Worm (Caenorhabditis elegans) whole organism, L4 larva: Measurements from ENCODE around the gene srf-3.

Experiments used
- F44E2.7 ChIP-seq: fragments of 200-800 bp; sonication (Bioruptor generic); IDR thresholded peaks from 2 replicates; pipeline ENCODE4 v2.1.2; 2022; ENCODE audit warnings: missing genetic modification characterization, missing compliant biosample characterization
- F49E8.2 ChIP-seq: sonication (generic microtip); optimal IDR thresholded peaks from 2 replicates; lab custom pipeline; 2016; ENCODE audit warnings: missing compliant biosample characterization, mild to moderate bottlenecking, missing genetic modification characterization, borderline replicate concordance
- Y75B8A.6 ChIP-seq: fragments of 200-800 bp; sonication (Bioruptor generic); IDR thresholded peaks from 2 replicates; pipeline ENCODE4 v1.3.6; 2022; ENCODE audit warnings: missing genetic modification reagents, missing genetic modification characterization, missing compliant biosample characterization
- aha-1 ChIP-seq: fragments of 150-350 bp; peaks from one replicate; lab custom pipeline; 2014; ENCODE audit warnings: missing biosample characterization, missing genetic modification characterization
- ama-1 ChIP-seq: fragments of 150-350 bp; optimal IDR thresholded peaks from 2 replicates; lab custom pipeline; 2014; ENCODE audit warnings: inconsistent platforms, mixed read lengths
- ceh-20 ChIP-seq: fragments of 200-800 bp; sonication (Bioruptor generic); IDR thresholded peaks from 2 replicates; pipeline ENCODE4 v1.3.6; 2022; ENCODE audit warnings: missing genetic modification reagents, missing genetic modification characterization, missing compliant biosample characterization
- cey-2 ChIP-seq: sonication (generic microtip); optimal IDR thresholded peaks from 3 replicates; lab custom pipeline; 2017; ENCODE audit warnings: missing genetic modification characterization, mild to moderate bottlenecking, missing compliant biosample characterization, antibody characterized with exemption, borderline replicate concordance; ENCODE audit not compliant: insufficient read depth
- daf-16 ChIP-seq, 3 experiments: sonication (generic microtip); optimal IDR thresholded peaks; 2 replicates each; lab custom pipeline; 2016 to 2017; ENCODE audit warnings: missing genetic modification characterization in 3 of 3, missing genetic modification reagents in 3 of 3, mild to moderate bottlenecking in 2 of 3, missing compliant biosample characterization in 2 of 3, missing biosample characterization in 1 of 3, moderate library complexity in 1 of 3
- dpl-1 ChIP-seq: fragments of 150-350 bp; optimal IDR thresholded peaks from 2 replicates; lab custom pipeline; 2014; ENCODE audit warnings: missing biosample characterization, missing genetic modification reagents, missing genetic modification characterization
- dve-1 ChIP-seq: sonication (generic microtip); optimal IDR thresholded peaks from 2 replicates; lab custom pipeline; 2017; ENCODE audit warnings: antibody characterized with exemption, mild to moderate bottlenecking, missing genetic modification characterization, missing compliant biosample characterization; ENCODE audit not compliant: insufficient read depth
- fkh-10 ChIP-seq: fragments of 150-350 bp; optimal IDR thresholded peaks from 2 replicates; lab custom pipeline; 2014; ENCODE audit warnings: missing biosample characterization, missing genetic modification reagents, missing genetic modification characterization
- hlh-11 ChIP-seq: fragments of 200-800 bp; sonication (Bioruptor generic); optimal IDR thresholded peaks from 2 replicates; lab custom pipeline; 2018; ENCODE audit warnings: mild to moderate bottlenecking, missing genetic modification characterization, missing compliant biosample characterization
- hlh-30 ChIP-seq: sonication (generic microtip); optimal IDR thresholded peaks from 2 replicates; lab custom pipeline; 2017; ENCODE audit warnings: antibody characterized with exemption, mild to moderate bottlenecking, missing genetic modification characterization, missing compliant biosample characterization; ENCODE audit not compliant: insufficient read depth
- hmg-1.1 ChIP-seq: fragments of 200-800 bp; sonication (Bioruptor generic); IDR thresholded peaks from 2 replicates; pipeline ENCODE4 v1.3.6; 2022; ENCODE audit warnings: missing genetic modification reagents, missing genetic modification characterization, missing compliant biosample characterization
- lim-7 ChIP-seq: fragments of 200-800 bp; sonication (Bioruptor generic); IDR thresholded peaks from 2 replicates; pipeline ENCODE4 v1.3.6; 2022; ENCODE audit warnings: missing genetic modification characterization, missing compliant biosample characterization
- lin-15B ChIP-seq: fragments of 150-350 bp; sonication (generic microtip); optimal IDR thresholded peaks from 3 replicates; lab custom pipeline; 2014; ENCODE audit warnings: missing biosample characterization, missing genetic modification characterization
- lir-3 ChIP-seq: sonication (generic microtip); optimal IDR thresholded peaks from 2 replicates; lab custom pipeline; 2016; ENCODE audit warnings: mild to moderate bottlenecking, missing genetic modification characterization, missing compliant biosample characterization
- lsy-2 ChIP-seq, 2 experiments: fragments of 150-350 bp in 1 of 2; sonication (generic microtip) in 1 of 2; optimal IDR thresholded peaks; 2 replicates each; lab custom pipeline; 2014 to 2017; ENCODE audit warnings: missing biosample characterization in 2 of 2, missing genetic modification characterization in 2 of 2
- mes-2 ChIP-seq: sonication (generic microtip); optimal IDR thresholded peaks from 2 replicates; lab custom pipeline; 2016; ENCODE audit warnings: missing genotype, mild to moderate bottlenecking, missing genetic modification characterization, missing compliant biosample characterization; ENCODE audit not compliant: poor library complexity, severe bottlenecking
- nhr-102 ChIP-seq: sonication (generic microtip); optimal IDR thresholded peaks from 2 replicates; lab custom pipeline; 2016; ENCODE audit warnings: mild to moderate bottlenecking, missing genetic modification characterization, moderate library complexity, missing compliant biosample characterization
- nhr-111 ChIP-seq: fragments of 200-800 bp; sonication (Bioruptor generic); optimal IDR thresholded peaks from 2 replicates; lab custom pipeline; 2018; ENCODE audit warnings: mild to moderate bottlenecking, missing genetic modification characterization, missing compliant biosample characterization
- nhr-25 ChIP-seq: sonication (generic microtip); optimal IDR thresholded peaks from 2 replicates; lab custom pipeline; 2017; ENCODE audit warnings: missing genetic modification characterization, mild to moderate bottlenecking, missing compliant biosample characterization, antibody characterized with exemption, moderate library complexity, borderline replicate concordance; ENCODE audit not compliant: insufficient read depth
- nhr-41 ChIP-seq: fragments of 200-800 bp; sonication (Bioruptor generic); IDR thresholded peaks from 2 replicates; pipeline ENCODE4 v1.3.6; 2022; ENCODE audit warnings: missing genetic modification reagents, missing genetic modification characterization, missing compliant biosample characterization
- nhr-6 ChIP-seq: fragments of 150-350 bp; optimal IDR thresholded peaks from 2 replicates; lab custom pipeline; 2014; ENCODE audit warnings: missing biosample characterization, missing genetic modification characterization
- pha-4 ChIP-seq, 2 experiments: fragments of 150-350 bp in 1 of 2; fragments of 200-800 bp in 1 of 2; sonication (Bioruptor generic) in 1 of 2; IDR thresholded peaks in 1 of 2; optimal IDR thresholded peaks in 1 of 2; 2 replicates each; pipeline versions ENCODE4 v1.3.6 to Lab custom; 2014 to 2022; ENCODE audit warnings: missing genetic modification characterization in 2 of 2, missing genetic modification reagents in 2 of 2, missing biosample characterization in 1 of 2, missing compliant biosample characterization in 1 of 2
- php-3 ChIP-seq: fragments of 200-800 bp; sonication (Bioruptor generic); IDR thresholded peaks from 2 replicates; pipeline ENCODE4 v1.3.6; 2022; ENCODE audit warnings: missing genetic modification reagents, missing genetic modification characterization, missing compliant biosample characterization
- snpc-1.2 ChIP-seq: fragments of 200-800 bp; sonication (Bioruptor generic); IDR thresholded peaks from 2 replicates; pipeline ENCODE4 v1.3.6; 2022; ENCODE audit warnings: missing genetic modification reagents, missing genetic modification characterization, missing compliant biosample characterization
- unc-62 ChIP-seq, 3 experiments: fragments of 150-350 bp in 1 of 3; sonication (generic microtip); optimal IDR thresholded peaks in 2 of 3; peaks in 1 of 3; 1 replicate in 1 of 3; 2 replicates in 2 of 3; lab custom pipeline; 2014 to 2017; ENCODE audit warnings: missing biosample characterization in 3 of 3, missing genetic modification characterization in 3 of 3, missing genetic modification reagents in 3 of 3, missing genotype in 1 of 3
- zfp-2 ChIP-seq: sonication (generic microtip); optimal IDR thresholded peaks from 2 replicates; lab custom pipeline; 2016; ENCODE audit warnings: mild to moderate bottlenecking, missing genetic modification characterization, missing compliant biosample characterization
- zfp-3 ChIP-seq: fragments of 200-800 bp; sonication (Bioruptor generic); conservative IDR thresholded peaks from 2 replicates; pipeline ENCODE4 v1.3.6; 2022; ENCODE audit warnings: missing genetic modification reagents, missing genetic modification characterization, missing compliant biosample characterization
- zip-11 ChIP-seq: fragments of 200-800 bp; sonication (Bioruptor generic); IDR thresholded peaks from 2 replicates; pipeline ENCODE4 v1.3.6; 2022; ENCODE audit warnings: missing genetic modification characterization, missing compliant biosample characterization
- ztf-7 ChIP-seq: fragments of 150-350 bp; optimal IDR thresholded peaks from 2 replicates; lab custom pipeline; 2014; ENCODE audit warnings: missing biosample characterization, missing genetic modification characterization

srf-3 gene

ce11 chrIV:12849030-12849560, at the start of gene srf-3:
Gene srf-3 (plus strand): TSS chrIV:12849510.
- no peak for TF ChIP-seq dpl-1 (GFP tag; lab: Kevin White, UChicago)
- TF ChIP-seq fkh-10 (GFP tag; lab: Kevin White, UChicago) = no peak
- peak; percentile 4 for TF ChIP-seq mes-2 (tag; lab: Kevin White, UChicago)
- TF ChIP-seq hmg-1.1 (GFP tag; lab: Robert Waterston, UW) = peak; percentile 32; the same call in 1 of the 2 replicates
- TF ChIP-seq daf-16 (GFP tag; optimal IDR thresholded peaks at IDR 0.05; lab: Kevin White, UChicago) = no peak
- peak; percentile 12 for TF ChIP-seq daf-16 (tag; optimal IDR thresholded peaks at IDR 0.05; lab: Kevin White, UChicago)
- TF ChIP-seq aha-1 = peak; percentile 41
- peak in 1 of 2 experiments; percentile 12 for TF ChIP-seq lsy-2 (tag; optimal IDR thresholded peaks at IDR 0.05; lab: Kevin White, UChicago)
- TF ChIP-seq dve-1 = peak; percentile 24

DNA sequence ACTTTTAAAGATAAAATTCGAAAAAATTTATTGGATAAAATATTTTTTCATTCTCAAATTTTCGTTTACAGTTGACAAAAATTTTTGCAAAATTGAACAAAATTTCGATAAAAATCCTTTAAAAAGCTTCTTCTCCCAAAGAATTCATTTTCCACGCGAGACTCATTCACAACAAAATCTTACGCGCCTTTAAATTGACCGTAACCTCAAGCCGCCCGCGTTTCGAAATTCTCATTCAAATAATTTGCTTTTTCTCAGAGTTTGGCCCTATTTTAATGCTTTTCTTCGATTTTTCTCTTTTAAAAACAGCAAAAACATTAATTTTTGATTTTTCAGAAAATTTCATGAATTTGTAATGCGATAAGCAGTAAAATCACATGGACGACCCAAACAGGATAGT, 43.7 kb upstream of the srf-3 start, which contains the start of gene F07C6.4:
Gene F07C6.4 (plus strand): TSS at position 330 of the 400 bp plus-strand sequence.
- TF ChIP-seq snpc-1.2 = peak; percentile 49; the same call in 1 of the 2 replicates
- no peak for TF ChIP-seq unc-62 (GFP tag; optimal IDR thresholded peaks at IDR 0.05 in 1 of 2; lab: Kevin White, UChicago)
- TF ChIP-seq unc-62 (tag; optimal IDR thresholded peaks at IDR 0.05; lab: Kevin White, UChicago) = no peak
- no peak for TF ChIP-seq zfp-2 (tag; lab: Kevin White, UChicago)
- no peak for TF ChIP-seq zip-11 (GFP tag; lab: Robert Waterston, UW)
- TF ChIP-seq F49E8.2 (tag; lab: Kevin White, UChicago) = peak; percentile 2

ce11 chrIV:12811554-12811953, 37.8 kb upstream of the srf-3 start:
- TF ChIP-seq unc-62 (GFP tag; optimal IDR thresholded peaks at IDR 0.05 in 1 of 2; lab: Kevin White, UChicago) (peak in 1 of 2 experiments; percentile 90), unc-62 (tag; optimal IDR thresholded peaks at IDR 0.05; lab: Kevin White, UChicago) (no peak), cey-2 (no peak)

ce11 chrIV:12813822-12814221, 35.5 kb upstream of the srf-3 start:
- no peak for TF ChIP-seq nhr-102 (tag; lab: Kevin White, UChicago)
- TF ChIP-seq pha-4 (GFP tag; IDR thresholded peaks at IDR 0.05; lab: Robert Waterston, UW) = no peak
- no peak for TF ChIP-seq pha-4 (tag; optimal IDR thresholded peaks at IDR 0.05; lab: Kevin White, UChicago)

- TF ChIP-seq lir-3 (tag; lab: Kevin White, UChicago) = no peak
- no peak for TF ChIP-seq ceh-20 (GFP tag; lab: Robert Waterston, UW)
- no peak for TF ChIP-seq zfp-3
- TF ChIP-seq nhr-25 (tag; lab: Kevin White, UChicago) = peak; percentile 57
- no peak for TF ChIP-seq dpl-1 (GFP tag; lab: Kevin White, UChicago)
- TF ChIP-seq, all 104 proteins: peak for 1
Measured at ce11 chrIV:12816636-12817035, 32.7 kb upstream of the srf-3 start.

DNA sequence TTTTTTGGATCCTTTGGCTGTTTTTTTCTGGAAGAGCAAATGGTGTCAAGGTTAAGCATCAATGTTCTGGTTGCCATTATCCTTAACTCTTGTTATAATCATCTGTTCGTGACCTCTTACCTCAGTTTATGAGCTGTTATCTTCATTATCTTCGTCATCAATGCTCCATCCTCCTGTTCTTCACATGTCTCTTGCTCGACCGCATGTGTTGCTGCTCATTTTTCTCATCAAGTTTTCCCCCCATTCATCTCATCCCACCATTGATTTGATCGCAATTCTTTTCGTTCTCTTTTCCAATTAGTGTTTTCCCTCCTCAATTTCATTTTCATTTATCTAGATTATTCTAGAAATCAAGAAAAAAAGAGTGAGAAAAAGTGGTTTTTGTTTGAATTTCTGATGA, 31.8 kb upstream of the srf-3 start:
- peak in 1 of 2 experiments; percentile 17 for TF ChIP-seq daf-16 (GFP tag; optimal IDR thresholded peaks at IDR 0.05; lab: Kevin White, UChicago)
- TF ChIP-seq daf-16 (tag; optimal IDR thresholded peaks at IDR 0.05; lab: Kevin White, UChicago) = no peak
- no peak for TF ChIP-seq Y75B8A.6 (GFP tag; lab: Robert Waterston, UW)
- peak; percentile 15 for TF ChIP-seq hlh-11 (tag; lab: Kevin White, UChicago)
- no peak for TF ChIP-seq lim-7 (GFP tag; lab: Robert Waterston, UW)
- peak; percentile 9 for TF ChIP-seq hlh-30 (tag; lab: Kevin White, UChicago)
- TF ChIP-seq, all 104 proteins: peak for 3

DNA sequence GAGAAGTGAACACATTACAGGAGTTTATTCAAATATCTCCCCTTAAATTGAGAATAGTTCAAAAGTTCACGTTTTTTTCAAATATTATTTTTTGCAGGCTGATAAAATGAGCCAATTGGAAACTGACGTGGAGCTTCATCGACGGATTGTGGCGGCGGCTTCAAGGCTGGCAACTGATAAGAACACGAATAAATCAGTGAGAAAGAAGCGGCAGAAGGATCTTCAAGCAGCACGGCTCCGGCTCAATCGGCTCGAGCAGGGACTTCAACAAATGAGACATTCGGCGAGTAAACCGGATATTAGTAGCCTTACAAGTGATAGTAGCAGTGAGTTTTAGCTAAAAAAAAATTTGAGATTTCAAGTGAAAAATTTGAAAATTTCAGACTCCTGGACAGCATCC, 24.0 kb upstream of the srf-3 start, which contains the start of gene M02B1.4:
Gene M02B1.4 (minus strand): TSS at position 9 of the 400 bp plus-strand sequence.
- TF ChIP-seq dpl-1 (GFP tag; lab: Kevin White, UChicago) (no peak), zfp-2 (tag; lab: Kevin White, UChicago) (no peak), unc-62 (GFP tag; optimal IDR thresholded peaks at IDR 0.05 in 1 of 2; lab: Kevin White, UChicago) (peak in 1 of 2 experiments; percentile 6), unc-62 (tag; optimal IDR thresholded peaks at IDR 0.05; lab: Kevin White, UChicago) (no peak), ztf-7 (tag; lab: Kevin White, UChicago) (no peak), lin-15B (no peak), php-3 (no peak), pha-4 (GFP tag; IDR thresholded peaks at IDR 0.05; lab: Robert Waterston, UW) (no peak), pha-4 (tag; optimal IDR thresholded peaks at IDR 0.05; lab: Kevin White, UChicago) (no peak), nhr-6 (tag; lab: Kevin White, UChicago) (no peak), nhr-111 (GFP tag; lab: Kevin White, UChicago) (no peak), aha-1 (peak; percentile 96), nhr-41 (GFP tag; lab: Robert Waterston, UW) (no peak), ama-1 (lab: Kevin White, UChicago) (no peak), zfp-3 (no peak), F44E2.7 (GFP tag; lab: Robert Waterston, UW) (no peak)
- TF ChIP-seq, all 104 proteins: peak for 2
